Fruit fly (Drosophila melanogaster) whole organism, wandering third instar larva: ENCODE results near the gene CG43089.

Source experiments
- Hr83 ChIP-seq: fragments of 200-300 bp; sonication (Bioruptor generic); optimal IDR thresholded peaks from 2 replicates; lab custom pipeline; 2016; ENCODE audit warnings: missing biosample characterization, mild to moderate bottlenecking, missing genetic modification characterization, moderate library complexity; ENCODE audit not compliant: poor library complexity, severe bottlenecking
- Jra ChIP-seq: sonication (Bioruptor generic); optimal IDR thresholded peaks from 2 replicates; lab custom pipeline; 2016; ENCODE audit warnings: missing biosample characterization, missing genetic modification characterization
- h ChIP-seq: fragments of 200-800 bp; sonication (Bioruptor generic); optimal IDR thresholded peaks from 3 replicates; lab custom pipeline; 2016; ENCODE audit warnings: missing biosample characterization, mild to moderate bottlenecking, missing genetic modification characterization
- psq ChIP-seq: fragments of 200-800 bp; sonication (Bioruptor generic); optimal IDR thresholded peaks from 3 replicates; lab custom pipeline; 2017; ENCODE audit warnings: missing biosample characterization, mild to moderate bottlenecking, missing genetic modification characterization, moderate library complexity

- TF ChIP-seq Hr83 (GFP tag; lab: Kevin White, UChicago) (no peak), psq (GFP tag; lab: Kevin White, UChicago) (no peak), h (GFP tag; lab: Kevin White, UChicago) (no peak), Jra (no peak)
These were observed 11.3 kb upstream of the CG43089 start for dm6 chr3L:3702489-3702888.
